Fruit fly (Drosophila melanogaster) whole organism, embryonic: ENCODE measurements around the gene dnc.

Experiments
- Antp ChIP-seq: fragments of 200-800 bp; sonication (Bioruptor generic); optimal IDR thresholded peaks from 3 replicates; lab custom pipeline; 2016; ENCODE audit warnings: missing biosample characterization, missing genetic modification characterization
- Atf3 ChIP-seq: fragments of 200-800 bp; sonication (Bioruptor generic); optimal IDR thresholded peaks from 3 replicates; lab custom pipeline; 2016; ENCODE audit warnings: missing biosample characterization, missing genetic modification characterization
- Bgb ChIP-seq: fragments of 200-800 bp; sonication (Bioruptor generic); IDR thresholded peaks from 2 replicates; pipeline ENCODE4 v1.3.6; 2022; ENCODE audit warnings: missing biosample characterization, missing genetic modification characterization; ENCODE audit not compliant: partially characterized antibody
- C15 ChIP-seq: fragments of 200-800 bp; sonication (Bioruptor generic); IDR thresholded peaks from 3 replicates; pipeline ENCODE4 v1.3.6; 2022; ENCODE audit warnings: missing biosample characterization, missing genetic modification characterization
- CG10274 ChIP-seq: fragments of 200-800 bp; sonication (Bioruptor generic); optimal IDR thresholded peaks from 3 replicates; lab custom pipeline; 2017; ENCODE audit warnings: missing biosample characterization, mild to moderate bottlenecking, missing genetic modification characterization
- CG10321 ChIP-seq: fragments of 200-800 bp; sonication (Bioruptor generic); IDR thresholded peaks from 2 replicates; pipeline ENCODE4 v1.3.6; 2022; ENCODE audit warnings: missing biosample characterization, missing genetic modification characterization
- CG10462 ChIP-seq: fragments of 200-800 bp; sonication (Bioruptor generic); optimal IDR thresholded peaks from 2 replicates; lab custom pipeline; 2016; ENCODE audit warnings: missing biosample characterization, missing genetic modification characterization
- CG11085 ChIP-seq: fragments of 200-800 bp; sonication (Bioruptor generic); IDR thresholded peaks from 2 replicates; pipeline ENCODE4 v1.3.6; 2022; ENCODE audit warnings: missing biosample characterization, missing genetic modification characterization
- CG13424 ChIP-seq: fragments of 200-800 bp; sonication (Bioruptor generic); optimal IDR thresholded peaks from 2 replicates; lab custom pipeline; 2019; ENCODE audit warnings: missing biosample characterization, mild to moderate bottlenecking, missing genetic modification characterization, moderate library complexity
- CG15601 ChIP-seq: fragments of 200-800 bp; sonication (Bioruptor generic); optimal IDR thresholded peaks from 3 replicates; lab custom pipeline; 2019; ENCODE audit warnings: missing biosample characterization, mild to moderate bottlenecking, missing genetic modification characterization, moderate library complexity
- CG2116 ChIP-seq: fragments of 200-800 bp; sonication (Bioruptor generic); optimal IDR thresholded peaks from 3 replicates; lab custom pipeline; 2018; ENCODE audit warnings: missing biosample characterization, mild to moderate bottlenecking, missing genetic modification characterization
- CG30403 ChIP-seq: fragments of 200-800 bp; sonication (Bioruptor generic); optimal IDR thresholded peaks from 3 replicates; lab custom pipeline; 2016; ENCODE audit warnings: missing biosample characterization, missing genetic modification characterization
- CG31365 ChIP-seq: fragments of 200-800 bp; sonication (Bioruptor generic); optimal IDR thresholded peaks from 2 replicates; lab custom pipeline; 2018; ENCODE audit warnings: missing biosample characterization, mild to moderate bottlenecking, missing genetic modification characterization
- CG4328 ChIP-seq: fragments of 200-800 bp; sonication (Bioruptor generic); optimal IDR thresholded peaks from 3 replicates; lab custom pipeline; 2017; ENCODE audit warnings: missing biosample characterization, missing genetic modification reagents, missing genetic modification characterization
- CG6654 ChIP-seq: fragments of 200-800 bp; sonication (Bioruptor generic); optimal IDR thresholded peaks from 2 replicates; lab custom pipeline; 2017; ENCODE audit warnings: missing biosample characterization, mild to moderate bottlenecking, missing genetic modification characterization
- CG6791 ChIP-seq: fragments of 200-800 bp; sonication (Bioruptor generic); IDR thresholded peaks from 3 replicates; pipeline ENCODE4 v1.3.6; 2022; ENCODE audit warnings: missing biosample characterization, missing genetic modification characterization; ENCODE audit not compliant: partially characterized antibody
- CG8388 ChIP-seq: fragments of 200-800 bp; sonication (Bioruptor generic); optimal IDR thresholded peaks from 2 replicates; lab custom pipeline; 2019; ENCODE audit warnings: missing biosample characterization, mild to moderate bottlenecking, missing genetic modification characterization, moderate library complexity
- CrebB ChIP-seq: fragments of 200-800 bp; sonication (Bioruptor generic); optimal IDR thresholded peaks from 3 replicates; lab custom pipeline; 2018; ENCODE audit warnings: missing biosample characterization, mild to moderate bottlenecking, missing genetic modification characterization
- Dip2 ChIP-seq: fragments of 200-800 bp; sonication (Bioruptor generic); IDR thresholded peaks from 2 replicates; pipeline ENCODE4 v1.3.6; 2022; ENCODE audit warnings: missing biosample characterization, missing genetic modification characterization
- E2f2 ChIP-seq: fragments of 200-800 bp; sonication (Bioruptor generic); IDR thresholded peaks from 2 replicates; pipeline ENCODE4 v1.3.6; 2022; ENCODE audit warnings: missing biosample characterization, missing genetic modification characterization
- Ets97D ChIP-seq: fragments of 200-800 bp; sonication (Bioruptor generic); optimal IDR thresholded peaks from 3 replicates; lab custom pipeline; 2016; ENCODE audit warnings: missing biosample characterization, missing genetic modification characterization
- Gug ChIP-seq: fragments of 200-800 bp; sonication (Bioruptor generic); IDR thresholded peaks from 4 replicates; pipeline ENCODE4 v1.3.6; 2022; ENCODE audit warnings: missing biosample characterization, missing genetic modification characterization
- H15 ChIP-seq: fragments of 200-800 bp; sonication (Bioruptor generic); IDR thresholded peaks from 3 replicates; pipeline ENCODE4 v1.3.6; 2022; ENCODE audit warnings: missing biosample characterization, missing genetic modification characterization
- HLHmδ ChIP-seq: fragments of 200-800 bp; sonication (Bioruptor generic); optimal IDR thresholded peaks from 2 replicates; lab custom pipeline; 2018; ENCODE audit warnings: missing biosample characterization, mild to moderate bottlenecking, missing genetic modification characterization, moderate library complexity
- Lhr ChIP-seq: fragments of 200-800 bp; sonication (Bioruptor generic); optimal IDR thresholded peaks from 3 replicates; lab custom pipeline; 2017; ENCODE audit warnings: mild to moderate bottlenecking, missing biosample characterization, missing genetic modification reagents, missing genetic modification characterization
- Poxn ChIP-seq: fragments of 200-800 bp; sonication (Bioruptor generic); IDR thresholded peaks from 2 replicates; pipeline ENCODE4 v1.3.6; 2022; ENCODE audit warnings: missing biosample characterization, missing genetic modification characterization
- ap ChIP-seq: fragments of 200-800 bp; sonication (Bioruptor generic); IDR thresholded peaks from 2 replicates; pipeline ENCODE4 v1.3.6; 2022; ENCODE audit warnings: missing biosample characterization, missing genetic modification characterization
- ase ChIP-seq: fragments of 200-800 bp; sonication (Bioruptor generic); IDR thresholded peaks from 3 replicates; pipeline ENCODE4 v1.3.6; 2022; ENCODE audit warnings: missing biosample characterization, missing genetic modification characterization
- bigmax ChIP-seq: fragments of 200-800 bp; sonication (Bioruptor generic); optimal IDR thresholded peaks from 2 replicates; lab custom pipeline; 2018; ENCODE audit warnings: missing biosample characterization, mild to moderate bottlenecking, missing genetic modification characterization
- caup ChIP-seq: fragments of 200-800 bp; sonication (Bioruptor generic); optimal IDR thresholded peaks from 3 replicates; lab custom pipeline; 2017; ENCODE audit warnings: missing biosample characterization, mild to moderate bottlenecking, missing genetic modification characterization, moderate library complexity; ENCODE audit not compliant: severe bottlenecking
- chinmo ChIP-seq: fragments of 200-800 bp; sonication (Bioruptor generic); IDR thresholded peaks from 4 replicates; pipeline ENCODE4 v1.3.6; 2022; ENCODE audit warnings: missing biosample characterization, missing genetic modification characterization; ENCODE audit not compliant: partially characterized antibody
- crp ChIP-seq, 2 experiments: fragments of 200-800 bp; sonication (Bioruptor generic); optimal IDR thresholded peaks; 2 replicates in 1 of 2; 3 replicates in 1 of 2; lab custom pipeline; 2017; ENCODE audit warnings: missing biosample characterization in 2 of 2, missing genetic modification characterization in 2 of 2, mild to moderate bottlenecking in 1 of 2, moderate library complexity in 1 of 2
- gcm ChIP-seq: fragments of 200-800 bp; sonication (Bioruptor generic); optimal IDR thresholded peaks from 2 replicates; lab custom pipeline; 2019; ENCODE audit warnings: missing biosample characterization, mild to moderate bottlenecking, missing genetic modification characterization, moderate library complexity
- kay ChIP-seq: fragments of 200-800 bp; sonication (Bioruptor generic); optimal IDR thresholded peaks from 2 replicates; lab custom pipeline; 2016; ENCODE audit warnings: missing biosample characterization, missing genetic modification characterization
- knrl ChIP-seq: fragments of 200-800 bp; sonication (Bioruptor generic); IDR thresholded peaks from 3 replicates; pipeline ENCODE4 v1.3.6; 2022; ENCODE audit warnings: missing biosample characterization, missing genetic modification characterization; ENCODE audit not compliant: partially characterized antibody
- lab ChIP-seq: fragments of 200-800 bp; sonication (Bioruptor generic); optimal IDR thresholded peaks from 3 replicates; lab custom pipeline; 2017; ENCODE audit warnings: missing biosample characterization, missing genetic modification characterization, mild to moderate bottlenecking, moderate library complexity, missing genetic modification reagents
- mirr ChIP-seq: fragments of 200-800 bp; sonication (Bioruptor generic); optimal IDR thresholded peaks from 3 replicates; lab custom pipeline; 2018; ENCODE audit warnings: missing biosample characterization, mild to moderate bottlenecking, missing genetic modification characterization
- mld ChIP-seq: fragments of 200-800 bp; sonication (Bioruptor generic); IDR thresholded peaks from 3 replicates; pipeline ENCODE4 v1.3.6; 2022; ENCODE audit warnings: missing biosample characterization, missing genetic modification characterization; ENCODE audit not compliant: partially characterized antibody
- nau ChIP-seq: fragments of 200-800 bp; sonication (Bioruptor generic); optimal IDR thresholded peaks from 3 replicates; lab custom pipeline; 2017; ENCODE audit warnings: missing biosample characterization, mild to moderate bottlenecking, missing genetic modification characterization, missing genetic modification reagents
- nmo ChIP-seq: fragments of 200-800 bp; sonication (Bioruptor generic); optimal IDR thresholded peaks from 2 replicates; lab custom pipeline; 2018; ENCODE audit warnings: missing biosample characterization, mild to moderate bottlenecking, missing genetic modification characterization, moderate library complexity
- oc ChIP-seq: fragments of 200-800 bp; sonication (Bioruptor generic); optimal IDR thresholded peaks from 2 replicates; lab custom pipeline; 2018; ENCODE audit warnings: missing biosample characterization, mild to moderate bottlenecking, missing genetic modification characterization, moderate library complexity
- pan ChIP-seq, 4 experiments: fragments of >200 bp in 3 of 4; fragments of 200-800 bp in 1 of 4; sonication (Bioruptor generic) in 1 of 4; optimal IDR thresholded peaks in 3 of 4; IDR thresholded peaks in 1 of 4; 2 replicates each; pipeline versions ENCODE4 v1.3.6 to Lab custom; 2017 to 2022; ENCODE audit warnings: missing biosample characterization in 2 of 4, missing genetic modification characterization in 2 of 4, mixed read lengths in 1 of 4
- rib ChIP-seq: fragments of 200-800 bp; sonication (Bioruptor generic); IDR thresholded peaks from 2 replicates; pipeline ENCODE4 v1.3.6; 2022; ENCODE audit warnings: missing biosample characterization, missing genetic modification characterization
- run ChIP-seq: fragments of 200-800 bp; sonication (Bioruptor generic); optimal IDR thresholded peaks from 3 replicates; lab custom pipeline; 2018; ENCODE audit warnings: missing biosample characterization, mild to moderate bottlenecking, missing genetic modification characterization
- seq ChIP-seq: fragments of 200-800 bp; sonication (Bioruptor generic); IDR thresholded peaks from 2 replicates; pipeline ENCODE4 v1.3.6; 2022; ENCODE audit warnings: missing biosample characterization, missing genetic modification characterization
- sug ChIP-seq: fragments of 200-800 bp; optimal IDR thresholded peaks from 2 replicates; lab custom pipeline; 2019; ENCODE audit warnings: missing biosample characterization, mild to moderate bottlenecking, missing genetic modification characterization, moderate library complexity
- tll ChIP-seq, 2 experiments: fragments of 200-800 bp in 1 of 2; fragments of >200 bp in 1 of 2; sonication (Bioruptor generic) in 1 of 2; optimal IDR thresholded peaks; 2 replicates each; lab custom pipeline; 2017 to 2019; ENCODE audit warnings: missing biosample characterization in 2 of 2, missing genetic modification characterization in 2 of 2, mild to moderate bottlenecking in 1 of 2, moderate library complexity in 1 of 2
- zfh2 ChIP-seq: fragments of 200-800 bp; sonication (Bioruptor generic); optimal IDR thresholded peaks from 2 replicates; lab custom pipeline; 2016; ENCODE audit warnings: missing biosample characterization, missing genetic modification characterization

The dnc gene

dm6 chrX:3310827-3311226 lies 134.6 kb downstream of the dnc start (continued):
- TF ChIP-seq E2f2 (GFP tag; lab: Robert Waterston, UW) (peak; percentile 65), bigmax (no peak), CG8388 (peak; percentile 67), ap (peak; percentile 61; the same call in 1 of the 2 replicates), Antp (peak; percentile 63), Atf3 (peak; percentile 68), chinmo (GFP tag; lab: Robert Waterston, UW) (no peak), seq (GFP tag; lab: Robert Waterston, UW) (peak; percentile 84), CG10274 (GFP tag; lab: Kevin White, UChicago) (no peak), Gug (peak; percentile 79), CG15601 (tag; lab: Kevin White, UChicago) (peak; percentile 70), crp (GFP tag; optimal IDR thresholded peaks at IDR 0.05; lab: Kevin White, UChicago) (peak in 1 of 2 experiments; percentile 33), Ets97D (GFP tag; lab: Kevin White, UChicago) (peak; percentile 16), gcm (GFP tag; lab: Kevin White, UChicago) (peak; percentile 77), oc (tag; lab: Kevin White, UChicago) (peak; percentile 85), CG2116 (GFP tag; lab: Kevin White, UChicago) (peak; percentile 41), run (tag; lab: Kevin White, UChicago) (peak; percentile 66), Lhr (GFP tag; lab: Kevin White, UChicago) (peak; percentile 12), CG10462 (GFP tag; lab: Kevin White, UChicago) (peak; percentile 41), HLHmδ (GFP tag; lab: Kevin White, UChicago) (no peak), tll (GFP tag; optimal IDR thresholded peaks at IDR 0.05; lab: Kevin White, UChicago) (no peak), mirr (GFP tag; lab: Kevin White, UChicago) (peak; percentile 71), C15 (GFP tag; lab: Robert Waterston, UW) (peak; percentile 69; the same call in 2 of the 3 replicates), nau (GFP tag; lab: Kevin White, UChicago) (peak; percentile 74), CG11085 (GFP tag; lab: Robert Waterston, UW) (peak; percentile 60; the same call in 1 of the 2 replicates), Poxn (GFP tag; lab: Robert Waterston, UW) (no peak), CG10321 (peak; percentile 42), knrl (no peak), Dip2 (no peak), CG13424 (tag; lab: Kevin White, UChicago) (peak; percentile 88), zfh2 (GFP tag; lab: Kevin White, UChicago) (peak; percentile 62), pan (optimal IDR thresholded peaks at IDR 0.05; lab: Kevin White, UChicago) (no peak), pan (GFP tag; optimal IDR thresholded peaks at IDR 0.05 in 1 of 2, IDR thresholded peaks at IDR 0.05 in 1 of 2) (peak in 1 of 2 experiments; percentile 89), kay (GFP tag; lab: Kevin White, UChicago) (peak; percentile 11), lab (GFP tag; lab: Kevin White, UChicago) (peak; percentile 92), CG30403 (peak; percentile 81), CG4328 (GFP tag; lab: Kevin White, UChicago) (peak; percentile 54), sug (tag; lab: Kevin White, UChicago) (peak; percentile 79), rib (GFP tag; lab: Robert Waterston, UW) (peak; percentile 63), mld (GFP tag; lab: Robert Waterston, UW) (no peak), CG31365 (tag; lab: Kevin White, UChicago) (peak; percentile 55), CG6791 (no peak), Bgb (no peak), CrebB (tag; lab: Kevin White, UChicago) (peak; percentile 81), H15 (GFP tag; lab: Robert Waterston, UW) (peak; percentile 73; the same call in 2 of the 3 replicates), caup (GFP tag; lab: Kevin White, UChicago) (peak; percentile 85), ase (GFP tag; lab: Robert Waterston, UW) (peak; percentile 83; the same call in 2 of the 3 replicates), CG6654 (GFP tag; lab: Kevin White, UChicago) (no peak), nmo (GFP tag; lab: Kevin White, UChicago) (peak; percentile 80)
